Fruit fly (Drosophila melanogaster) whole organism, adult: ENCODE data around the gene Ir7a.

Experiments used
- CG11617 ChIP-seq: fragments of 200-800 bp; sonication (Bioruptor generic); optimal IDR thresholded peaks from 2 replicates; lab custom pipeline; 2017; ENCODE audit warnings: mild to moderate bottlenecking, missing biosample characterization, missing genetic modification reagents, missing genetic modification characterization
- CG7045 ChIP-seq: fragments of 200-800 bp; sonication (Bioruptor generic); optimal IDR thresholded peaks from 2 replicates; lab custom pipeline; 2017; ENCODE audit warnings: missing biosample characterization, mild to moderate bottlenecking, missing genetic modification characterization
- CG7101 ChIP-seq: fragments of 200-800 bp; sonication (Bioruptor generic); optimal IDR thresholded peaks from 2 replicates; lab custom pipeline; 2018; ENCODE audit warnings: missing biosample characterization, mild to moderate bottlenecking, missing genetic modification characterization, moderate library complexity
- toe ChIP-seq: fragments of 200-800 bp; sonication (Bioruptor generic); optimal IDR thresholded peaks from 2 replicates; lab custom pipeline; 2016; ENCODE audit warnings: missing biosample characterization, missing genetic modification characterization

- TF ChIP-seq CG7045 (GFP tag; lab: Kevin White, UChicago) (no peak), CG7101 (tag; lab: Kevin White, UChicago) (no peak), CG11617 (GFP tag; lab: Kevin White, UChicago) (no peak), toe (no peak)
Measured at dm6 chrX:7801085-7801484, 36.3 kb downstream of the Ir7a start.
